Fruit fly (Drosophila melanogaster) whole organism, embryonic: ENCODE data around the gene Cep135.
A peak's percentile ranks its signal among the peaks of the same experiment; 100 is the strongest.

ENCODE experiments used
- BEAF-32 ChIP-seq: fragments of 200-800 bp; sonication (Bioruptor generic); optimal IDR thresholded peaks from 3 replicates; lab custom pipeline; 2017; ENCODE audit warnings: missing biosample characterization, missing genetic modification characterization, mild to moderate bottlenecking, moderate library complexity, missing genetic modification reagents
- Bdp1 ChIP-seq: fragments of 200-800 bp; sonication (Bioruptor generic); optimal IDR thresholded peaks from 3 replicates; lab custom pipeline; 2016; ENCODE audit warnings: missing biosample characterization, missing genetic modification characterization
- Blimp-1 ChIP-seq: fragments of 200-800 bp; sonication (Bioruptor generic); optimal IDR thresholded peaks from 3 replicates; lab custom pipeline; 2018; ENCODE audit warnings: missing biosample characterization, missing genetic modification characterization, mild to moderate bottlenecking, moderate library complexity, missing genetic modification reagents
- CG1024 ChIP-seq: fragments of 200-800 bp; sonication (Bioruptor generic); IDR thresholded peaks from 2 replicates; pipeline ENCODE4 v1.3.6; 2022; ENCODE audit warnings: missing biosample characterization, missing genetic modification characterization
- CG10267 ChIP-seq: fragments of 200-800 bp; sonication (Bioruptor generic); optimal IDR thresholded peaks from 2 replicates; lab custom pipeline; 2018; ENCODE audit warnings: missing biosample characterization, mild to moderate bottlenecking, missing genetic modification characterization, moderate library complexity
- CG11695 ChIP-seq: fragments of 200-800 bp; sonication (Bioruptor generic); IDR thresholded peaks from 3 replicates; pipeline ENCODE4 v1.3.6; 2022; ENCODE audit warnings: missing biosample characterization, missing genetic modification characterization
- CG15011 ChIP-seq: fragments of 200-800 bp; sonication (Bioruptor generic); optimal IDR thresholded peaks from 3 replicates; lab custom pipeline; 2018; ENCODE audit warnings: missing biosample characterization, mild to moderate bottlenecking, missing genetic modification characterization
- CG31441 ChIP-seq: fragments of 200-800 bp; sonication (Bioruptor generic); IDR thresholded peaks from 2 replicates; pipeline ENCODE4 v1.3.6; 2022; ENCODE audit warnings: missing biosample characterization, missing genetic modification characterization
- CG3995 ChIP-seq: fragments of 200-800 bp; sonication (Bioruptor generic); optimal IDR thresholded peaks from 3 replicates; lab custom pipeline; 2016; ENCODE audit warnings: missing biosample characterization, missing genetic modification characterization
- CG4617 ChIP-seq: fragments of 200-800 bp; sonication (Bioruptor generic); optimal IDR thresholded peaks from 3 replicates; lab custom pipeline; 2016; ENCODE audit warnings: missing biosample characterization, missing genetic modification characterization, borderline replicate concordance
- CG5180 ChIP-seq: fragments of 200-800 bp; sonication (Bioruptor generic); optimal IDR thresholded peaks from 3 replicates; lab custom pipeline; 2017; ENCODE audit warnings: missing biosample characterization, missing genetic modification characterization, mild to moderate bottlenecking, moderate library complexity, missing genetic modification reagents
- CG6765 ChIP-seq: fragments of 200-800 bp; sonication (Bioruptor generic); optimal IDR thresholded peaks from 3 replicates; lab custom pipeline; 2017; ENCODE audit warnings: missing biosample characterization, mild to moderate bottlenecking, missing genetic modification characterization
- CG6791 ChIP-seq: fragments of 200-800 bp; sonication (Bioruptor generic); IDR thresholded peaks from 3 replicates; pipeline ENCODE4 v1.3.6; 2022; ENCODE audit warnings: missing biosample characterization, missing genetic modification characterization; ENCODE audit not compliant: partially characterized antibody
- CG7745 ChIP-seq: fragments of 200-800 bp; sonication (Bioruptor generic); optimal IDR thresholded peaks from 2 replicates; lab custom pipeline; 2018; ENCODE audit warnings: missing biosample characterization, mild to moderate bottlenecking, missing genetic modification characterization, moderate library complexity
- CG8290 ChIP-seq, 3 experiments: fragments of 200-800 bp; sonication (Bioruptor generic); optimal IDR thresholded peaks; 2 replicates each; lab custom pipeline; 2016 to 2019; ENCODE audit warnings: missing biosample characterization in 3 of 3, missing genetic modification characterization in 3 of 3, mild to moderate bottlenecking in 2 of 3, moderate library complexity in 1 of 3
- CG8924 ChIP-seq: fragments of 200-800 bp; optimal IDR thresholded peaks from 3 replicates; lab custom pipeline; 2019; ENCODE audit warnings: missing biosample characterization, mild to moderate bottlenecking, missing genetic modification characterization, moderate library complexity
- CG9215 ChIP-seq: fragments of 200-800 bp; sonication (Bioruptor generic); IDR thresholded peaks from 2 replicates; pipeline ENCODE4 v1.3.6; 2022; ENCODE audit warnings: missing biosample characterization, missing genetic modification characterization
- CG9727 ChIP-seq: fragments of 200-800 bp; sonication (Bioruptor generic); optimal IDR thresholded peaks from 3 replicates; lab custom pipeline; 2017; ENCODE audit warnings: missing biosample characterization, mild to moderate bottlenecking, missing genetic modification characterization
- CG9817 ChIP-seq: fragments of 200-800 bp; sonication (Bioruptor generic); optimal IDR thresholded peaks from 2 replicates; lab custom pipeline; 2018; ENCODE audit warnings: missing biosample characterization, mild to moderate bottlenecking, missing genetic modification characterization, moderate library complexity
- CkIIα-i1 ChIP-seq: fragments of 200-800 bp; sonication (Bioruptor generic); IDR thresholded peaks from 2 replicates; pipeline ENCODE4 v1.3.6; 2022; ENCODE audit warnings: missing biosample characterization, missing genetic modification characterization
- Dbx ChIP-seq: fragments of 200-800 bp; sonication (Bioruptor generic); IDR thresholded peaks from 3 replicates; pipeline ENCODE4 v1.3.6; 2022; ENCODE audit warnings: missing biosample characterization, missing genetic modification characterization
- Dll ChIP-seq: fragments of 200-800 bp; sonication (Bioruptor generic); IDR thresholded peaks from 4 replicates; pipeline ENCODE4 v1.3.6; 2022; ENCODE audit warnings: missing biosample characterization, missing genetic modification characterization; ENCODE audit not compliant: partially characterized antibody
- H15 ChIP-seq: fragments of 200-800 bp; sonication (Bioruptor generic); IDR thresholded peaks from 3 replicates; pipeline ENCODE4 v1.3.6; 2022; ENCODE audit warnings: missing biosample characterization, missing genetic modification characterization
- H2.0 ChIP-seq: fragments of 200-800 bp; sonication (Bioruptor generic); IDR thresholded peaks from 2 replicates; pipeline ENCODE4 v1.3.6; 2022; ENCODE audit warnings: missing biosample characterization, missing genetic modification characterization
- HmgZ ChIP-seq: fragments of 200-800 bp; sonication (Bioruptor generic); optimal IDR thresholded peaks from 2 replicates; lab custom pipeline; 2018; ENCODE audit warnings: missing biosample characterization, mild to moderate bottlenecking, missing genetic modification characterization
- Meics ChIP-seq: fragments of 200-800 bp; sonication (Bioruptor generic); optimal IDR thresholded peaks from 2 replicates; lab custom pipeline; 2017; ENCODE audit warnings: missing biosample characterization, mild to moderate bottlenecking, missing genetic modification characterization
- NC2α ChIP-seq: fragments of 200-800 bp; sonication (Bioruptor generic); optimal IDR thresholded peaks from 2 replicates; lab custom pipeline; 2016; ENCODE audit warnings: missing biosample characterization, missing genetic modification characterization
- Nf-YB ChIP-seq: fragments of 200-800 bp; sonication (Bioruptor generic); optimal IDR thresholded peaks from 3 replicates; lab custom pipeline; 2019; ENCODE audit warnings: missing biosample characterization, mild to moderate bottlenecking, missing genetic modification characterization, moderate library complexity
- Poxn ChIP-seq: fragments of 200-800 bp; sonication (Bioruptor generic); IDR thresholded peaks from 2 replicates; pipeline ENCODE4 v1.3.6; 2022; ENCODE audit warnings: missing biosample characterization, missing genetic modification characterization
- Tbp ChIP-seq: fragments of >200 bp; optimal IDR thresholded peaks from 2 replicates; lab custom pipeline; 2018; ENCODE audit warnings: missing biosample characterization, missing genetic modification characterization
- amos ChIP-seq: fragments of 200-800 bp; sonication (Bioruptor generic); IDR thresholded peaks from 2 replicates; pipeline ENCODE4 v1.3.6; 2022; ENCODE audit warnings: missing biosample characterization, missing genetic modification characterization; ENCODE audit not compliant: partially characterized antibody
- ase ChIP-seq: fragments of 200-800 bp; sonication (Bioruptor generic); IDR thresholded peaks from 3 replicates; pipeline ENCODE4 v1.3.6; 2022; ENCODE audit warnings: missing biosample characterization, missing genetic modification characterization
- ci ChIP-seq: fragments of 200-800 bp; sonication (Bioruptor generic); IDR thresholded peaks from 3 replicates; pipeline ENCODE4 v1.3.6; 2022; ENCODE audit warnings: missing biosample characterization, missing genetic modification characterization
- esg ChIP-seq: fragments of 200-800 bp; sonication (Bioruptor generic); conservative IDR thresholded peaks from 2 replicates; pipeline ENCODE4 v1.3.6; 2022; ENCODE audit warnings: missing biosample characterization, missing genetic modification characterization
- ken ChIP-seq: fragments of 200-800 bp; sonication (Bioruptor generic); IDR thresholded peaks from 3 replicates; pipeline ENCODE4 v1.3.6; 2022; ENCODE audit warnings: missing biosample characterization, missing genetic modification characterization
- klu ChIP-seq: fragments of 200-800 bp; sonication (Bioruptor generic); IDR thresholded peaks from 2 replicates; pipeline ENCODE4 v1.3.6; 2022; ENCODE audit warnings: missing biosample characterization, missing genetic modification characterization
- knrl ChIP-seq: fragments of 200-800 bp; sonication (Bioruptor generic); IDR thresholded peaks from 3 replicates; pipeline ENCODE4 v1.3.6; 2022; ENCODE audit warnings: missing biosample characterization, missing genetic modification characterization; ENCODE audit not compliant: partially characterized antibody
- onecut ChIP-seq: fragments of 200-800 bp; sonication (Bioruptor generic); IDR thresholded peaks from 2 replicates; pipeline ENCODE4 v1.3.6; 2022; ENCODE audit warnings: missing biosample characterization, missing genetic modification characterization
- pan ChIP-seq, 4 experiments: fragments of >200 bp in 3 of 4; fragments of 200-800 bp in 1 of 4; sonication (Bioruptor generic) in 1 of 4; optimal IDR thresholded peaks in 3 of 4; IDR thresholded peaks in 1 of 4; 2 replicates each; pipeline versions ENCODE4 v1.3.6 to Lab custom; 2017 to 2022; ENCODE audit warnings: missing biosample characterization in 2 of 4, missing genetic modification characterization in 2 of 4, mixed read lengths in 1 of 4
- pb ChIP-seq: fragments of 200-800 bp; sonication (Bioruptor generic); optimal IDR thresholded peaks from 3 replicates; lab custom pipeline; 2016; ENCODE audit warnings: missing biosample characterization, missing genetic modification characterization
- pho ChIP-seq: fragments of 200-800 bp; sonication (Bioruptor generic); optimal IDR thresholded peaks from 2 replicates; lab custom pipeline; 2016; ENCODE audit warnings: missing biosample characterization, missing genetic modification characterization
- sc ChIP-seq, 3 experiments: fragments of >200 bp in 2 of 3; fragments of 200-800 bp in 1 of 3; sonication (Bioruptor generic) in 1 of 3; optimal IDR thresholded peaks; 2 replicates in 2 of 3; 3 replicates in 1 of 3; lab custom pipeline; 2017; ENCODE audit warnings: mild to moderate bottlenecking in 1 of 3, missing biosample characterization in 1 of 3, missing genetic modification characterization in 1 of 3, missing genetic modification reagents in 1 of 3
- so ChIP-seq: fragments of 200-800 bp; sonication (Bioruptor generic); IDR thresholded peaks from 3 replicates; pipeline ENCODE4 v1.3.6; 2022; ENCODE audit warnings: missing biosample characterization, missing genetic modification characterization
- tgo ChIP-seq: fragments of 200-800 bp; sonication (Bioruptor generic); IDR thresholded peaks from 3 replicates; pipeline ENCODE4 v1.3.6; 2022; ENCODE audit warnings: missing biosample characterization, missing genetic modification characterization
- tll ChIP-seq, 2 experiments: fragments of 200-800 bp in 1 of 2; fragments of >200 bp in 1 of 2; sonication (Bioruptor generic) in 1 of 2; optimal IDR thresholded peaks; 2 replicates each; lab custom pipeline; 2017 to 2019; ENCODE audit warnings: missing biosample characterization in 2 of 2, missing genetic modification characterization in 2 of 2, mild to moderate bottlenecking in 1 of 2, moderate library complexity in 1 of 2
- tna ChIP-seq: fragments of 200-800 bp; sonication (Bioruptor generic); IDR thresholded peaks from 2 replicates; pipeline ENCODE4 v1.3.6; 2022; ENCODE audit warnings: missing biosample characterization, missing genetic modification characterization; ENCODE audit not compliant: partially characterized antibody

Gene Cep135

DNA sequence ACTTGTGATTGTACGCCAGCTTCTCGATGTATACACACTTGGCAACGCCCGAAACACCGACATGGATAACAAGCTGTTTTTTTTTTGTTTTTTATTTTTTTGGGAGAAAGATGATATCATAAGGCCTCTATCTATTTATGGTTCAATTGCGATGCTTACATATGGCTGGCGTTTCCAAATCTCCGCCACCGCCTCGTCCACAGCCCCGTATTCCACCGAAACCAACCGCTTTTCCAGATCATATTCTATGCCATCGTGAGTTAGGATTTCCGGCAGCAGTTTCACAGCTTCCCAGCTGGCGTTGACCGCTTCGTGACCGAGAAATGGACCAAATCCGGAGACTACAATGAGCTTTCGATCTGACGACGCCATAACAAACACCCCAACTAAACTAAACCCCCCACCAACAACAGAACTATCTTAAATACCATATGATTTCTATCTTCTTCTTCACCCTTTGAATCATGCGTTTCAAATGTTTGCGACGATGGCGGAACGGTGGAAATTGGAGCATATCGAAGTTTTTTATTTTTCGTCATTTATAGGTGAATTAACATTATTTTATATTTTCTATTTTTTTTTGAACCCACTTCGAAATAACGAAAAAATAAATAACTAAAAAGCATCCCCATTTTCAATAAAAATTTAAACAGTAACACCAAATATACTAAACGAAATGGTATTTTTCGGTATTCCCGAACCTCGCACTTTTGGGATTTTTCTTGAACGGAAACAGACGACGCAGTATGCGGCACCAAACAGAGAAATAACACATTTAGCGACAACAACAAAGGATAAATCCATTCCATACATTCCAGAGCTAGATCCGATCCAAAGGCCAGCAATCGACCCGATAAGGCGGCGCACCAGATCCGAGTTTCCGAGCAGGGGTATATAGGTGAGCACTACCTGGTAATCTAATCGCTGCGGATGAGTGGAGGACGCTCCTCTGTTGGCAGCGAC is 27.4 kb downstream of the Cep135 start, which contains the start of the genes CG32147 and Pex3 (continued):
- no peak for TF ChIP-seq H15 (GFP tag; lab: Robert Waterston, UW)
- TF ChIP-seq tll (GFP tag; optimal IDR thresholded peaks at IDR 0.05; lab: Kevin White, UChicago) = no peak
- TF ChIP-seq CG8924 (tag; lab: Kevin White, UChicago) = peak; percentile 51
- peak; percentile 55 for TF ChIP-seq BEAF-32 (GFP tag; lab: Kevin White, UChicago)
- TF ChIP-seq Poxn (GFP tag; lab: Robert Waterston, UW) = no peak
- TF ChIP-seq CG11695 (GFP tag; lab: Robert Waterston, UW) = no peak; the same call in 2 of the 3 replicates
- TF ChIP-seq so (GFP tag; lab: Robert Waterston, UW) = no peak
- TF ChIP-seq onecut = no peak
- TF ChIP-seq CG6791 = 0 out of 3 replicates have a peak, but pooled peaks have one; percentile 9
- no peak for TF ChIP-seq klu (GFP tag; lab: Robert Waterston, UW)
- no peak for TF ChIP-seq esg
- TF ChIP-seq CG9215 (GFP tag; lab: Robert Waterston, UW) = no peak
- TF ChIP-seq HmgZ (tag; lab: Kevin White, UChicago) = peak; percentile 1
- no peak for TF ChIP-seq knrl (GFP tag; lab: Robert Waterston, UW)
- no peak for TF ChIP-seq CG6765 (GFP tag; lab: Kevin White, UChicago)
- TF ChIP-seq CG9727 (GFP tag; lab: Kevin White, UChicago) = peak; percentile 3
- TF ChIP-seq Bdp1 (GFP tag; lab: Kevin White, UChicago) = no peak
- TF ChIP-seq CG7745 (tag; lab: Kevin White, UChicago) = no peak
- no peak for TF ChIP-seq CG1024 (GFP tag; lab: Robert Waterston, UW)
- TF ChIP-seq Meics = peak; percentile 25
- TF ChIP-seq Nf-YB = peak; percentile 17
- TF ChIP-seq ci (GFP tag; lab: Robert Waterston, UW) = no peak
- peak; percentile 59 for TF ChIP-seq CG10267
- TF ChIP-seq Dll = peak; percentile 35; the same call in 1 of the 4 replicates
- TF ChIP-seq Tbp (GFP tag; lab: Kevin White, UChicago) = no peak
- peak; percentile 48; the same call in 1 of the 2 replicates for TF ChIP-seq CG31441 (GFP tag; lab: Robert Waterston, UW)
- TF ChIP-seq CG5180 (GFP tag; lab: Kevin White, UChicago) = no peak
- TF ChIP-seq tgo (GFP tag; lab: Robert Waterston, UW) = no peak
- no peak for TF ChIP-seq CG9817 (tag; lab: Kevin White, UChicago)
- no peak for TF ChIP-seq pho (GFP tag; lab: Kevin White, UChicago)
- TF ChIP-seq CG8290 (GFP tag; optimal IDR thresholded peaks at IDR 0.05; lab: Kevin White, UChicago) = peak; percentile 8
- TF ChIP-seq CG8290 (tag; optimal IDR thresholded peaks at IDR 0.05; lab: Kevin White, UChicago) = peak in 1 of 2 experiments; percentile 33
- no peak for TF ChIP-seq H2.0 (GFP tag; lab: Robert Waterston, UW)
- no peak for TF ChIP-seq pb (GFP tag; lab: Kevin White, UChicago)
- no peak for TF ChIP-seq Dbx (GFP tag; lab: Robert Waterston, UW)
- no peak for TF ChIP-seq CkIIα-i1 (GFP tag; lab: Robert Waterston, UW)
- no peak for TF ChIP-seq NC2α (GFP tag; lab: Kevin White, UChicago)
- no peak; the same call in 1 of the 2 replicates for TF ChIP-seq amos (GFP tag; lab: Robert Waterston, UW)
- no peak for TF ChIP-seq Blimp-1 (GFP tag; lab: Kevin White, UChicago)
- peak; percentile 49 for TF ChIP-seq CG4617 (GFP tag; lab: Kevin White, UChicago)
- TF ChIP-seq pan (optimal IDR thresholded peaks at IDR 0.05; lab: Kevin White, UChicago) = no peak
- TF ChIP-seq pan (GFP tag; optimal IDR thresholded peaks at IDR 0.05 in 1 of 2, IDR thresholded peaks at IDR 0.05 in 1 of 2) = no peak
- TF ChIP-seq sc (optimal IDR thresholded peaks at IDR 0.05; lab: Kevin White, UChicago) = no peak
- no peak for TF ChIP-seq sc (GFP tag; optimal IDR thresholded peaks at IDR 0.05; lab: Kevin White, UChicago)
- peak; percentile 6 for TF ChIP-seq CG3995
- TF ChIP-seq ase (GFP tag; lab: Robert Waterston, UW) = no peak
- TF ChIP-seq tna (GFP tag; lab: Robert Waterston, UW) = no peak
- TF ChIP-seq ken (GFP tag; lab: Robert Waterston, UW) = no peak
- TF ChIP-seq CG15011 = no peak
